Worm (Caenorhabditis elegans) whole organism, L3 larva: Measurements from ENCODE around the gene K07H8.2.
A peak's percentile ranks its signal among the peaks of the same experiment; 100 is the strongest.

ENCODE experiments used
- R02D3.7 ChIP-seq: fragments of 150-350 bp; optimal IDR thresholded peaks from 2 replicates; lab custom pipeline; 2014; ENCODE audit warnings: missing biosample characterization, missing genetic modification characterization
- ama-1 ChIP-seq: fragments of 150-350 bp; optimal IDR thresholded peaks from 2 replicates; lab custom pipeline; 2018
- ceh-16 ChIP-seq: sonication (generic microtip); optimal IDR thresholded peaks from 2 replicates; lab custom pipeline; 2017; ENCODE audit warnings: missing biosample characterization, missing genetic modification characterization
- ceh-28 ChIP-seq: fragments of 150-350 bp; optimal IDR thresholded peaks from 2 replicates; lab custom pipeline; 2014; ENCODE audit warnings: missing biosample characterization, missing genetic modification reagents, missing genetic modification characterization
- ceh-82 ChIP-seq: fragments of 150-350 bp; optimal IDR thresholded peaks from 2 replicates; lab custom pipeline; 2014; ENCODE audit warnings: missing biosample characterization, missing genetic modification characterization
- ceh-9 ChIP-seq: sonication (generic microtip); optimal IDR thresholded peaks from 2 replicates; lab custom pipeline; 2018; ENCODE audit warnings: missing biosample characterization, missing genetic modification characterization
- elt-1 ChIP-seq: fragments of 150-350 bp; optimal IDR thresholded peaks from 2 replicates; lab custom pipeline; 2014; ENCODE audit warnings: missing biosample characterization, missing genetic modification characterization
- elt-2 ChIP-seq: sonication (generic microtip); optimal IDR thresholded peaks from 2 replicates; lab custom pipeline; 2016; ENCODE audit warnings: missing genetic modification reagents, mild to moderate bottlenecking, missing genetic modification characterization, missing compliant biosample characterization
- elt-3 ChIP-seq, 3 experiments: fragments of 150-350 bp in 1 of 3; sonication (generic microtip) in 2 of 3; optimal IDR thresholded peaks; 2 replicates in 2 of 3; 4 replicates in 1 of 3; lab custom pipeline; 2014 to 2017; ENCODE audit warnings: missing biosample characterization in 3 of 3, missing genetic modification characterization in 3 of 3
- fkh-2 ChIP-seq: fragments of 150-350 bp; optimal IDR thresholded peaks from 2 replicates; lab custom pipeline; 2014; ENCODE audit warnings: missing biosample characterization, missing genetic modification reagents, missing genetic modification characterization
- fos-1 ChIP-seq: fragments of 150-350 bp; optimal IDR thresholded peaks from 2 replicates; lab custom pipeline; 2014; ENCODE audit warnings: missing biosample characterization, missing genetic modification characterization
- lsy-12 ChIP-seq: sonication (generic microtip); optimal IDR thresholded peaks from 2 replicates; lab custom pipeline; 2016; ENCODE audit warnings: mild to moderate bottlenecking, missing genetic modification characterization, missing compliant biosample characterization
- mml-1 ChIP-seq: fragments of 150-350 bp; sonication (generic microtip); optimal IDR thresholded peaks from 3 replicates; lab custom pipeline; 2014; ENCODE audit warnings: missing biosample characterization, missing genetic modification characterization
- nfya-1 ChIP-seq: sonication (generic microtip); optimal IDR thresholded peaks from 2 replicates; lab custom pipeline; 2017; ENCODE audit warnings: missing genetic modification characterization, mild to moderate bottlenecking, missing compliant biosample characterization, antibody characterized with exemption, moderate library complexity; ENCODE audit not compliant: insufficient read depth
- nhr-11 ChIP-seq: fragments of 150-350 bp; optimal IDR thresholded peaks from 2 replicates; lab custom pipeline; 2014; ENCODE audit warnings: missing biosample characterization, missing genetic modification characterization
- nhr-23 ChIP-seq: fragments of 150-350 bp; optimal IDR thresholded peaks from 2 replicates; lab custom pipeline; 2014; ENCODE audit warnings: missing biosample characterization, missing genetic modification reagents, missing genetic modification characterization
- nhr-25 ChIP-seq: sonication (generic microtip); optimal IDR thresholded peaks from 2 replicates; lab custom pipeline; 2017; ENCODE audit warnings: missing biosample characterization, missing genetic modification characterization
- nhr-28 ChIP-seq: fragments of 150-350 bp; optimal IDR thresholded peaks from 2 replicates; lab custom pipeline; 2014; ENCODE audit warnings: missing biosample characterization, missing genetic modification characterization
- nhr-43 ChIP-seq: sonication (generic microtip); optimal IDR thresholded peaks from 2 replicates; lab custom pipeline; 2016; ENCODE audit warnings: mild to moderate bottlenecking, missing genetic modification characterization, missing compliant biosample characterization; ENCODE audit not compliant: poor library complexity, severe bottlenecking
- nhr-77 ChIP-seq: fragments of 150-350 bp; optimal IDR thresholded peaks from 2 replicates; lab custom pipeline; 2014; ENCODE audit warnings: missing biosample characterization, missing genetic modification characterization
- pha-4 ChIP-seq: fragments of 150-350 bp; optimal IDR thresholded peaks from 2 replicates; lab custom pipeline; 2014; ENCODE audit warnings: missing biosample characterization, missing genetic modification reagents, missing genetic modification characterization
- pqm-1 ChIP-seq: fragments of 150-350 bp; optimal IDR thresholded peaks from 2 replicates; lab custom pipeline; 2017; ENCODE audit warnings: missing biosample characterization, missing genetic modification characterization, inconsistent platforms
- skn-1 ChIP-seq: fragments of 150-350 bp; optimal IDR thresholded peaks from 2 replicates; lab custom pipeline; 2014; ENCODE audit warnings: missing biosample characterization, missing genetic modification characterization
- tbx-2 ChIP-seq: sonication (generic microtip); optimal IDR thresholded peaks from 2 replicates; lab custom pipeline; 2016; ENCODE audit warnings: mild to moderate bottlenecking, missing genetic modification characterization, missing compliant biosample characterization
- ztf-4 ChIP-seq: fragments of 150-350 bp; optimal IDR thresholded peaks from 2 replicates; lab custom pipeline; 2014; ENCODE audit warnings: missing biosample characterization, missing genetic modification characterization

Gene K07H8.2

ce11 chrIV:8252856-8253255 is 38.5 kb upstream of the K07H8.2 start (continued):
- peak in 1 of 3 experiments; percentile 72 for TF ChIP-seq elt-3 (tag; optimal IDR thresholded peaks at IDR 0.05; lab: Kevin White, UChicago)
- no peak for TF ChIP-seq nhr-28 (tag; lab: Kevin White, UChicago)
- TF ChIP-seq elt-2, result peak; percentile 66
- peak; percentile 71 for TF ChIP-seq nfya-1
- TF ChIP-seq ztf-4 (tag; lab: Kevin White, UChicago), result no peak
- no peak for TF ChIP-seq fos-1 (tag; lab: Kevin White, UChicago)
- TF ChIP-seq pha-4 (tag; lab: Kevin White, UChicago), result peak; percentile 64
- TF ChIP-seq nhr-11 (tag; lab: Kevin White, UChicago), result no peak
- TF ChIP-seq ceh-82, result no peak
- no peak for TF ChIP-seq ceh-16 (tag; lab: Kevin White, UChicago)
- peak; percentile 13 for TF ChIP-seq pqm-1 (tag; lab: Kevin White, UChicago)
- TF ChIP-seq ceh-28 (tag; lab: Kevin White, UChicago), result no peak
- peak; percentile 51 for TF ChIP-seq nhr-25 (tag; lab: Kevin White, UChicago)
- peak; percentile 48 for TF ChIP-seq lsy-12 (tag; lab: Kevin White, UChicago)

ce11 chrIV:8254193-8254592 is 37.1 kb upstream of the K07H8.2 start:
- TF ChIP-seq elt-1 (peak; percentile 82), ceh-9 (tag; lab: Kevin White, UChicago) (no peak), fkh-2 (tag; lab: Kevin White, UChicago) (no peak), nhr-43 (tag; lab: Kevin White, UChicago) (peak; percentile 0), nhr-77 (tag; lab: Kevin White, UChicago) (no peak), nhr-23 (tag; lab: Kevin White, UChicago) (peak; percentile 62), mml-1 (tag; lab: Kevin White, UChicago) (no peak)

- TF ChIP-seq nhr-77 (tag; lab: Kevin White, UChicago), result no peak
- peak; percentile 41 for TF ChIP-seq elt-2
- TF ChIP-seq elt-1, result peak; percentile 67
- TF ChIP-seq nhr-23 (tag; lab: Kevin White, UChicago), result peak; percentile 12
- peak; percentile 44 for TF ChIP-seq pqm-1 (tag; lab: Kevin White, UChicago)
Observed at ce11 chrIV:8255221-8255620, 36.1 kb upstream of the K07H8.2 start.

ce11 chrIV:8259904-8260303 is 31.4 kb upstream of the K07H8.2 start, which contains the start of gene K07H8.7:
K07H8.7 (minus strand) TSS chrIV:8260004.
- TF ChIP-seq skn-1 (tag; lab: Kevin White, UChicago), result no peak
- TF ChIP-seq tbx-2 (tag; lab: Kevin White, UChicago), result no peak
- TF ChIP-seq nhr-77 (tag; lab: Kevin White, UChicago), result no peak
- TF ChIP-seq ama-1 (lab: Kevin White, UChicago), result no peak
- no peak for TF ChIP-seq nhr-25 (tag; lab: Kevin White, UChicago)
- no peak for TF ChIP-seq elt-3 (tag; optimal IDR thresholded peaks at IDR 0.05; lab: Kevin White, UChicago)

ce11 chrIV:8260848-8261638 is 30.3 kb upstream of the K07H8.2 start, which contains the start of gene vit-6:
vit-6 (plus strand) TSS chrIV:8261157.
- TF ChIP-seq nfya-1, result no peak

ce11 chrIV:8262671-8263070 is 28.7 kb upstream of the K07H8.2 start:
- TF ChIP-seq ceh-9 (tag; lab: Kevin White, UChicago) (no peak), nhr-23 (tag; lab: Kevin White, UChicago) (no peak), ceh-82 (no peak), fos-1 (tag; lab: Kevin White, UChicago) (no peak), R02D3.7 (tag; lab: Kevin White, UChicago) (no peak), ztf-4 (tag; lab: Kevin White, UChicago) (no peak)
